Fruit fly (Drosophila melanogaster): ENCODE results near the gene NT1.
A peak's percentile ranks its signal among the peaks of the same experiment; 100 is the strongest.

Gene NT1

dm6 chr3L:4508307-4508706 lies at the start of gene NT1:
NT1 (minus strand) TSS chr3L:4508433.
- no peak for TF ChIP-seq CG8478 (optimal IDR thresholded peaks at IDR 0.05)
- no peak for TF ChIP-seq usp (GFP tag; optimal IDR thresholded peaks at IDR 0.05)
- TF ChIP-seq EcR (GFP tag; optimal IDR thresholded peaks at IDR 0.05): peak in 1 of 2 experiments; percentile 50
- no peak for TF ChIP-seq Dll (optimal IDR thresholded peaks at IDR 0.05)
- no peak for TF ChIP-seq pan (optimal IDR thresholded peaks at IDR 0.05)

dm6 chr3L:4556831-4557355 lies 48.7 kb upstream of the NT1 start:
- TF ChIP-seq usp (GFP tag; optimal IDR thresholded peaks at IDR 0.05): no peak
- TF ChIP-seq Dll (optimal IDR thresholded peaks at IDR 0.05): no peak
- no peak for TF ChIP-seq psq (optimal IDR thresholded peaks at IDR 0.05)
- no peak for TF ChIP-seq pan (optimal IDR thresholded peaks at IDR 0.05)
- TF ChIP-seq EcR (GFP tag; optimal IDR thresholded peaks at IDR 0.05): no peak
- no peak for TF ChIP-seq CG8478 (optimal IDR thresholded peaks at IDR 0.05)

- TF ChIP-seq EcR (GFP tag; optimal IDR thresholded peaks at IDR 0.05) (no peak), pan (optimal IDR thresholded peaks at IDR 0.05) (no peak), usp (GFP tag; optimal IDR thresholded peaks at IDR 0.05) (no peak), CG8478 (optimal IDR thresholded peaks at IDR 0.05) (no peak), Dll (optimal IDR thresholded peaks at IDR 0.05) (no peak), psq (optimal IDR thresholded peaks at IDR 0.05) (no peak)
Measured at dm6 chr3L:4555787-4556186, 47.6 kb upstream of the NT1 start, which contains the start of gene CG42540. CG42540 (plus strand) TSS chr3L:4556087.

dm6 chr3L:4555136-4555535 lies 46.9 kb upstream of the NT1 start, which contains the start of gene CG33777:
CG33777 (minus strand) TSS chr3L:4555236.
- TF ChIP-seq EcR (GFP tag; optimal IDR thresholded peaks at IDR 0.05) (no peak), CG8478 (optimal IDR thresholded peaks at IDR 0.05) (no peak), Dll (optimal IDR thresholded peaks at IDR 0.05) (no peak), psq (optimal IDR thresholded peaks at IDR 0.05) (no peak), pan (optimal IDR thresholded peaks at IDR 0.05) (no peak), usp (GFP tag; optimal IDR thresholded peaks at IDR 0.05) (no peak)

- TF ChIP-seq pan (optimal IDR thresholded peaks at IDR 0.05): no peak
- TF ChIP-seq usp (GFP tag; optimal IDR thresholded peaks at IDR 0.05): no peak
- TF ChIP-seq psq (optimal IDR thresholded peaks at IDR 0.05): no peak
- TF ChIP-seq EcR (GFP tag; optimal IDR thresholded peaks at IDR 0.05): no peak
- TF ChIP-seq CG8478 (optimal IDR thresholded peaks at IDR 0.05): no peak
- no peak for TF ChIP-seq Dll (optimal IDR thresholded peaks at IDR 0.05)
Measured at dm6 chr3L:4554216-4554615, 46.0 kb upstream of the NT1 start.

DNA sequence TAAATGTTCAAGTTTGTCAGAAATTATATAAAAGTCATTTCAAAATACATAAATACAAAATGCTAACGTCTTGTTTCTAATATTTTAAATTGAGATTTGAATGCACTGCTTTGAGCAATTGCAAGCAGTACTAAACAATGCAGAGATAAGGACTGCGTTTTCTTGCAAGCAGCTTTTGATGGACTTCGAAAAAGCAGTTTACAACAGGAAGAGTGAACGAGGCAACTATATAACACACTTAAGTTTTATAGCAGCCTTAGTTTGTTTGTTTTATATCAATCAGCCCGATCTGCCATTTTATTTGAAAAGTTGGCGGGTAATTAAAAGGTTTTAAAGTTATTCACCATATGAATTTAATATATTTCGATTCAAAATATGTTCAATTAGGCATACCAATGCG lies 45.2 kb upstream of the NT1 start:
- TF ChIP-seq pan (optimal IDR thresholded peaks at IDR 0.05): no peak
- TF ChIP-seq CG8478 (optimal IDR thresholded peaks at IDR 0.05): no peak
- TF ChIP-seq usp (GFP tag; optimal IDR thresholded peaks at IDR 0.05): no peak
- no peak for TF ChIP-seq Dll (optimal IDR thresholded peaks at IDR 0.05)
- TF ChIP-seq psq (optimal IDR thresholded peaks at IDR 0.05): no peak
- no peak for TF ChIP-seq EcR (GFP tag; optimal IDR thresholded peaks at IDR 0.05)

DNA sequence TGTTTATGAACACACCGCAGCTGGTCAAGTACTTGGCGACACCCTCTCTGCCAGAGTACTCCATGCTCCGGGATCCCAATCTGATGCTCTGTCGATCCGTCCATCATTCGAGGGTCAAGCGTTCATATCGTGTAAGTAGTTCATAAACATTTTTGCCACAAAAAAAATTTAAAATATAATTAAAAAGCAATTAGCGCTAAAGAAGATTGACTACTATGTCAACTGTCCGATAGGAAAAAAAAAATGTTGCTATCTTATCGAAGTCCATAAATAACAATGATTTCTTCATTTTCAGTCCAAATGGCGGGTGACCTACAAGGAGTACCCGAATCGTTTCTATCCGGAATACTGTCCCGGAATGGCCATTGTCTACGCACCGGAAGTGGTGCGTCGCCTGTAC lies 43.6 kb upstream of the NT1 start:
- no peak for TF ChIP-seq psq (optimal IDR thresholded peaks at IDR 0.05)
- TF ChIP-seq Dll (optimal IDR thresholded peaks at IDR 0.05): no peak
- TF ChIP-seq CG8478 (optimal IDR thresholded peaks at IDR 0.05): no peak
- no peak for TF ChIP-seq EcR (GFP tag; optimal IDR thresholded peaks at IDR 0.05)
- no peak for TF ChIP-seq usp (GFP tag; optimal IDR thresholded peaks at IDR 0.05)

DNA sequence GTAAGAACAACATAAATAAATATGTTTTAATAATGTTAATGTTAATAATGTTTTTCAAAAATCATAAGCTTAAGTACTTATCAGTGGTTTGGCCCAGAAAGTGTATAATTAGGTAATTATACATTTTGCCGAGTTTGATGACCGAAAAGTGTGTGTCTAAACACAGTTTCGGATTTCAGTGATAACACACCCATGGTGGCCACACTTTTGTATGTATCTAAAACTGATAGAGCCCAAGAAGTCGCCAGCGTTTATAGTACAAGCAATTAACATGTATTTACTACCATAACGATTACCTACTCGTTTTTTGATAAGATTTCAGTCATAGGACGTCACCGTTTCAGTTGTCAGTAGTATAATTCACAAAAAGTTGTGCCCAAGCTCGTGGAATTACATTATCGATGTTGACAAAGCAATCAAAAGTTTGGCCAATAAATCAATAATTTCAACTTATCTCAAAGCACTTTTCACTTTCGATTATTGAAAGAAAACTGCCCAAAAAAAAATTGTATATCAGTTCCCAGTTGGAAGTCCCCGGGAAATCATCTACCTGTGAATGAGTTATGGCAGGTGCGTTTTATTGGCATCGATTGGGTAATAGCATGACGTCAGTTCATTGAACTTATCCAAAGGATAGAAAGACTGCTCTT lies 42.0 kb upstream of the NT1 start:
- no peak for TF ChIP-seq psq (optimal IDR thresholded peaks at IDR 0.05)
- TF ChIP-seq pan (optimal IDR thresholded peaks at IDR 0.05): no peak
- TF ChIP-seq usp (GFP tag; optimal IDR thresholded peaks at IDR 0.05): no peak
- no peak for TF ChIP-seq Dll (optimal IDR thresholded peaks at IDR 0.05)
- TF ChIP-seq EcR (GFP tag; optimal IDR thresholded peaks at IDR 0.05): no peak
- TF ChIP-seq CG8478 (optimal IDR thresholded peaks at IDR 0.05): no peak

dm6 chr3L:4549341-4549740 lies 41.1 kb upstream of the NT1 start:
- no peak for TF ChIP-seq usp (GFP tag; optimal IDR thresholded peaks at IDR 0.05)
- no peak for TF ChIP-seq pan (optimal IDR thresholded peaks at IDR 0.05)
- no peak for TF ChIP-seq CG8478 (optimal IDR thresholded peaks at IDR 0.05)
- no peak for TF ChIP-seq EcR (GFP tag; optimal IDR thresholded peaks at IDR 0.05)

dm6 chr3L:4548380-4548779 lies 40.1 kb upstream of the NT1 start:
- TF ChIP-seq Dll (optimal IDR thresholded peaks at IDR 0.05): no peak
- TF ChIP-seq usp (GFP tag; optimal IDR thresholded peaks at IDR 0.05): no peak
- TF ChIP-seq pan (optimal IDR thresholded peaks at IDR 0.05): no peak
- no peak for TF ChIP-seq CG8478 (optimal IDR thresholded peaks at IDR 0.05)
- TF ChIP-seq psq (optimal IDR thresholded peaks at IDR 0.05): no peak
- TF ChIP-seq EcR (GFP tag; optimal IDR thresholded peaks at IDR 0.05): no peak

dm6 chr3L:4546650-4547049 lies 38.4 kb upstream of the NT1 start:
- no peak for TF ChIP-seq Dll (optimal IDR thresholded peaks at IDR 0.05)
- TF ChIP-seq usp (GFP tag; optimal IDR thresholded peaks at IDR 0.05): no peak
- no peak for TF ChIP-seq pan (optimal IDR thresholded peaks at IDR 0.05)
- no peak for TF ChIP-seq CG8478 (optimal IDR thresholded peaks at IDR 0.05)
- TF ChIP-seq EcR (GFP tag; optimal IDR thresholded peaks at IDR 0.05): no peak
- no peak for TF ChIP-seq psq (optimal IDR thresholded peaks at IDR 0.05)

DNA sequence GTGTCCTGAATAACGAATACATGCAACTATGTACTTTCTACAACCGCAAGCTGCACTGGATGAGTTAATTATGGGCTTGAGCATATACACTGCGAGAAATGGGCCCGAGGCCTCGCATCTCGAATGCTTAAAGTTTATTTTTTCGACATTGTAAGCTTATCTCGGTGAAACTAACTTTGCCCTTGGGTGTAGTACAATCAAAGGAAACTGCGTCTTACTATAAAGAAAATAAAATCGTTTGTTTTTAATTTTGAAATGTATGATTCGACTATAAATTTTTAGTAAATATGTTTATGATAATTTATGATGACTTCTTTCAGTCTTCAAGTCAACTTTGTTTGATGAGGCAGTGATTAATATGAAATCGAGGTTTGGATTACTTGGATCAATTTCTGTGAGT lies 37.5 kb upstream of the NT1 start:
- TF ChIP-seq Dll (optimal IDR thresholded peaks at IDR 0.05) (no peak), psq (optimal IDR thresholded peaks at IDR 0.05) (no peak), CG8478 (optimal IDR thresholded peaks at IDR 0.05) (no peak), pan (optimal IDR thresholded peaks at IDR 0.05) (no peak), EcR (GFP tag; optimal IDR thresholded peaks at IDR 0.05) (no peak), usp (GFP tag; optimal IDR thresholded peaks at IDR 0.05) (no peak)
